Worm (Caenorhabditis elegans) whole organism, L1 larva: ENCODE data around the gene frpr-19.
A peak's percentile ranks its signal among the peaks of the same experiment; 100 is the strongest.

ENCODE experiments used
- C04F5.9 ChIP-seq: sonication (generic microtip); optimal IDR thresholded peaks from 2 replicates; lab custom pipeline; 2016; ENCODE audit warnings: missing genetic modification characterization, missing compliant biosample characterization
- Y116A8C.19 ChIP-seq: sonication (generic microtip); optimal IDR thresholded peaks from 2 replicates; lab custom pipeline; 2016; ENCODE audit warnings: missing compliant biosample characterization, missing genetic modification characterization, borderline replicate concordance
- aha-1 ChIP-seq: fragments of 150-350 bp; optimal IDR thresholded peaks from 2 replicates; lab custom pipeline; 2014; ENCODE audit warnings: missing biosample characterization, missing genetic modification characterization
- alr-1 ChIP-seq: fragments of 200-800 bp; sonication (Bioruptor generic); optimal IDR thresholded peaks from 2 replicates; lab custom pipeline; 2018; ENCODE audit warnings: borderline replicate concordance, mild to moderate bottlenecking, missing genetic modification characterization, missing compliant biosample characterization
- aly-2 ChIP-seq: fragments of 150-350 bp; optimal IDR thresholded peaks from 2 replicates; lab custom pipeline; 2014; ENCODE audit warnings: missing biosample characterization, missing genetic modification characterization
- blmp-1 ChIP-seq: fragments of 150-350 bp; optimal IDR thresholded peaks from 2 replicates; lab custom pipeline; 2014; ENCODE audit warnings: missing biosample characterization, missing genetic modification characterization
- ceh-63 ChIP-seq: fragments of 200-800 bp; sonication (Bioruptor generic); optimal IDR thresholded peaks from 2 replicates; lab custom pipeline; 2018; ENCODE audit warnings: mild to moderate bottlenecking, missing genetic modification characterization, missing compliant biosample characterization
- ceh-8 ChIP-seq: fragments of 200-800 bp; sonication (Bioruptor generic); optimal IDR thresholded peaks from 2 replicates; lab custom pipeline; 2018; ENCODE audit warnings: mild to moderate bottlenecking, missing genetic modification characterization, moderate library complexity, missing compliant biosample characterization
- ceh-82 ChIP-seq, 3 experiments: fragments of 150-350 bp in 1 of 3; sonication (generic microtip) in 2 of 3; optimal IDR thresholded peaks; 2 replicates each; lab custom pipeline; 2014 to 2017; ENCODE audit warnings: missing biosample characterization in 3 of 3, missing genetic modification characterization in 3 of 3
- ceh-88 ChIP-seq: fragments of 200-800 bp; sonication (Bioruptor generic); IDR thresholded peaks from 2 replicates; pipeline ENCODE4 v1.3.6; 2022; ENCODE audit warnings: missing genetic modification characterization, missing compliant biosample characterization
- ceh-90 ChIP-seq: sonication (generic microtip); optimal IDR thresholded peaks from 2 replicates; lab custom pipeline; 2016; ENCODE audit warnings: missing genetic modification characterization, missing compliant biosample characterization
- ces-1 ChIP-seq: fragments of 150-350 bp; optimal IDR thresholded peaks from 2 replicates; lab custom pipeline; 2014; ENCODE audit warnings: missing biosample characterization, missing genetic modification reagents, missing genetic modification characterization
- dpl-1 ChIP-seq, 3 experiments: fragments of 150-350 bp in 2 of 3; sonication (generic microtip) in 1 of 3; optimal IDR thresholded peaks; 2 replicates each; lab custom pipeline; 2014 to 2017; ENCODE audit warnings: missing biosample characterization in 3 of 3, missing genetic modification characterization in 3 of 3, missing genetic modification reagents in 3 of 3
- efl-1 ChIP-seq, 4 experiments: fragments of 150-350 bp; optimal IDR thresholded peaks in 3 of 4; peaks in 1 of 4; 1 replicate in 1 of 4; 2 replicates in 3 of 4; lab custom pipeline; 2014; ENCODE audit warnings: missing biosample characterization in 2 of 4, missing genetic modification characterization in 2 of 4, missing genetic modification reagents in 2 of 4
- efl-3 ChIP-seq: fragments of 200-800 bp; sonication (Bioruptor generic); optimal IDR thresholded peaks from 2 replicates; lab custom pipeline; 2018; ENCODE audit warnings: mild to moderate bottlenecking, missing genetic modification characterization, missing compliant biosample characterization
- egl-27 ChIP-seq, 2 experiments: fragments of 150-350 bp in 1 of 2; sonication (generic microtip); optimal IDR thresholded peaks; 3 replicates each; lab custom pipeline; 2017 to 2018; ENCODE audit warnings: missing biosample characterization in 2 of 2, missing genetic modification characterization in 2 of 2, missing genetic modification reagents in 2 of 2
- elt-2 ChIP-seq: sonication (generic microtip); optimal IDR thresholded peaks from 2 replicates; lab custom pipeline; 2016; ENCODE audit warnings: missing genetic modification characterization, mild to moderate bottlenecking, inconsistent platforms, missing compliant biosample characterization, missing genetic modification reagents
- ets-5 ChIP-seq: fragments of 200-800 bp; sonication (Bioruptor generic); IDR thresholded peaks from 2 replicates; pipeline ENCODE4 v1.3.6; 2022; ENCODE audit warnings: missing genetic modification characterization, missing compliant biosample characterization
- fkh-4 ChIP-seq: sonication (generic microtip); optimal IDR thresholded peaks from 2 replicates; lab custom pipeline; 2016; ENCODE audit warnings: missing compliant biosample characterization, missing genetic modification characterization, borderline replicate concordance
- fos-1 ChIP-seq: fragments of 150-350 bp; optimal IDR thresholded peaks from 2 replicates; lab custom pipeline; 2014; ENCODE audit warnings: missing biosample characterization, missing genetic modification characterization
- hpl-2 ChIP-seq: fragments of 150-350 bp; optimal IDR thresholded peaks from 2 replicates; lab custom pipeline; 2014; ENCODE audit warnings: missing biosample characterization, missing genetic modification reagents, missing genetic modification characterization
- irx-1 ChIP-seq: sonication (generic microtip); optimal IDR thresholded peaks from 2 replicates; lab custom pipeline; 2016; ENCODE audit warnings: missing genetic modification characterization, missing compliant biosample characterization
- jun-1 ChIP-seq: fragments of 150-350 bp; optimal IDR thresholded peaks from 2 replicates; lab custom pipeline; 2014; ENCODE audit warnings: missing biosample characterization, missing genetic modification reagents, missing genetic modification characterization
- lin-13 ChIP-seq: fragments of 150-350 bp; optimal IDR thresholded peaks from 2 replicates; lab custom pipeline; 2014; ENCODE audit warnings: missing biosample characterization, missing genetic modification reagents, missing genetic modification characterization
- lin-14 ChIP-seq: fragments of 200-800 bp; sonication (Bioruptor generic); optimal IDR thresholded peaks from 2 replicates; lab custom pipeline; 2018; ENCODE audit warnings: mild to moderate bottlenecking, missing genetic modification characterization, moderate library complexity, missing compliant biosample characterization
- lin-35 ChIP-seq, 2 experiments: fragments of 150-350 bp; optimal IDR thresholded peaks; 2 replicates each; lab custom pipeline; 2014; ENCODE audit warnings: missing biosample characterization in 2 of 2, missing genetic modification characterization in 2 of 2, missing genetic modification reagents in 2 of 2
- lin-39 ChIP-seq: fragments of 150-350 bp; optimal IDR thresholded peaks from 2 replicates; lab custom pipeline; 2014; ENCODE audit warnings: missing biosample characterization, missing genetic modification reagents, missing genetic modification characterization
- mef-2 ChIP-seq: fragments of 150-350 bp; optimal IDR thresholded peaks from 2 replicates; lab custom pipeline; 2014; ENCODE audit warnings: missing biosample characterization, missing genetic modification characterization
- mep-1 ChIP-seq: fragments of 150-350 bp; optimal IDR thresholded peaks from 2 replicates; lab custom pipeline; 2014; ENCODE audit warnings: missing biosample characterization, missing genetic modification characterization
- nhr-11 ChIP-seq: fragments of 150-350 bp; optimal IDR thresholded peaks from 2 replicates; lab custom pipeline; 2014; ENCODE audit warnings: missing biosample characterization, missing genetic modification characterization
- nhr-12 ChIP-seq: sonication (generic microtip); optimal IDR thresholded peaks from 2 replicates; lab custom pipeline; 2017; ENCODE audit warnings: missing biosample characterization, missing genetic modification characterization
- nhr-19 ChIP-seq: fragments of 200-800 bp; sonication (Bioruptor generic); conservative IDR thresholded peaks from 2 replicates; pipeline ENCODE4 v1.3.6; 2022; ENCODE audit warnings: missing genetic modification characterization, missing compliant biosample characterization
- nhr-237 ChIP-seq: fragments of 150-350 bp; optimal IDR thresholded peaks from 2 replicates; lab custom pipeline; 2014; ENCODE audit warnings: missing biosample characterization, missing genetic modification characterization
- nhr-47 ChIP-seq: sonication (generic microtip); optimal IDR thresholded peaks from 2 replicates; lab custom pipeline; 2016; ENCODE audit warnings: mild to moderate bottlenecking, missing genetic modification characterization, moderate library complexity, missing compliant biosample characterization
- nhr-71 ChIP-seq: sonication (generic microtip); optimal IDR thresholded peaks from 2 replicates; lab custom pipeline; 2016; ENCODE audit warnings: mild to moderate bottlenecking, missing genetic modification characterization, moderate library complexity, missing compliant biosample characterization
- nhr-77 ChIP-seq: fragments of 150-350 bp; optimal IDR thresholded peaks from 2 replicates; lab custom pipeline; 2014; ENCODE audit warnings: missing biosample characterization, missing genetic modification characterization
- nhr-85 ChIP-seq: sonication (generic microtip); peaks from one replicate; lab custom pipeline; 2016; ENCODE audit warnings: missing genetic modification characterization, inconsistent platforms, missing compliant biosample characterization
- nhr-90 ChIP-seq: sonication (generic microtip); optimal IDR thresholded peaks from 2 replicates; lab custom pipeline; 2016; ENCODE audit warnings: mild to moderate bottlenecking, missing genetic modification characterization, missing compliant biosample characterization; ENCODE audit not compliant: poor library complexity
- pag-3 ChIP-seq: sonication (generic microtip); optimal IDR thresholded peaks from 2 replicates; lab custom pipeline; 2017; ENCODE audit warnings: missing genetic modification characterization, mild to moderate bottlenecking, missing compliant biosample characterization, antibody characterized with exemption, borderline replicate concordance; ENCODE audit not compliant: insufficient read depth
- pax-3 ChIP-seq: fragments of 200-800 bp; sonication (Bioruptor generic); optimal IDR thresholded peaks from 2 replicates; lab custom pipeline; 2018; ENCODE audit warnings: mild to moderate bottlenecking, missing genetic modification characterization, moderate library complexity, missing compliant biosample characterization
- pqm-1 ChIP-seq: sonication (generic microtip); optimal IDR thresholded peaks from 3 replicates; lab custom pipeline; 2017; ENCODE audit warnings: missing biosample characterization, missing genetic modification characterization
- skn-1 ChIP-seq: fragments of 150-350 bp; optimal IDR thresholded peaks from 2 replicates; lab custom pipeline; 2014; ENCODE audit warnings: missing biosample characterization, missing genetic modification characterization
- snu-23 ChIP-seq: sonication (generic microtip); optimal IDR thresholded peaks from 2 replicates; lab custom pipeline; 2016; ENCODE audit warnings: missing genetic modification characterization, missing compliant biosample characterization
- sox-4 ChIP-seq: sonication (generic microtip); optimal IDR thresholded peaks from 2 replicates; lab custom pipeline; 2016; ENCODE audit warnings: missing genetic modification characterization, missing compliant biosample characterization
- sptf-1 ChIP-seq: fragments of 150-350 bp; optimal IDR thresholded peaks from 2 replicates; lab custom pipeline; 2014; ENCODE audit warnings: missing biosample characterization, missing genetic modification characterization
- tbx-2 ChIP-seq: sonication (generic microtip); optimal IDR thresholded peaks from 2 replicates; lab custom pipeline; 2016; ENCODE audit warnings: missing genetic modification characterization, missing compliant biosample characterization
- tlp-1 ChIP-seq: fragments of 150-350 bp; optimal IDR thresholded peaks from 2 replicates; lab custom pipeline; 2014; ENCODE audit warnings: missing biosample characterization, missing genetic modification characterization
- unc-130 ChIP-seq: fragments of 150-350 bp; optimal IDR thresholded peaks from 2 replicates; lab custom pipeline; 2017; ENCODE audit warnings: missing biosample characterization, missing genetic modification characterization, inconsistent platforms
- unc-62 ChIP-seq: fragments of 150-350 bp; optimal IDR thresholded peaks from 2 replicates; lab custom pipeline; 2014; ENCODE audit warnings: missing biosample characterization, missing genetic modification reagents, missing genetic modification characterization
- unc-86 ChIP-seq: sonication (generic microtip); optimal IDR thresholded peaks from 2 replicates; lab custom pipeline; 2016; ENCODE audit warnings: missing genetic modification characterization, missing compliant biosample characterization
- zag-1 ChIP-seq: fragments of 150-350 bp; optimal IDR thresholded peaks from 2 replicates; lab custom pipeline; 2014; ENCODE audit warnings: missing biosample characterization, missing genetic modification characterization
- zip-4 ChIP-seq: fragments of 200-800 bp; sonication (Bioruptor generic); optimal IDR thresholded peaks from 2 replicates; lab custom pipeline; 2018; ENCODE audit warnings: mild to moderate bottlenecking, missing genetic modification characterization, moderate library complexity, missing compliant biosample characterization
- ztf-11 ChIP-seq, 2 experiments: sonication (generic microtip); optimal IDR thresholded peaks; 2 replicates each; lab custom pipeline; 2016 to 2017; ENCODE audit warnings: missing genetic modification characterization in 2 of 2, missing biosample characterization in 1 of 2, missing compliant biosample characterization in 1 of 2

frpr-19 gene

ce11 chrIV:1738324-1738730 lies 43.1 kb downstream of the frpr-19 start:
- TF ChIP-seq egl-27 (tag; optimal IDR thresholded peaks at IDR 0.05; lab: Kevin White, UChicago) (no peak), unc-86 (tag; lab: Kevin White, UChicago) (peak; percentile 32), tlp-1 (tag; lab: Kevin White, UChicago) (no peak), tbx-2 (tag; lab: Kevin White, UChicago) (peak; percentile 39), nhr-77 (tag; lab: Kevin White, UChicago) (peak; percentile 8), lin-39 (tag; lab: Kevin White, UChicago) (no peak), ceh-63 (GFP tag; lab: Kevin White, UChicago) (no peak), irx-1 (tag; lab: Kevin White, UChicago) (peak; percentile 53), ceh-90 (tag; lab: Kevin White, UChicago) (no peak), aly-2 (tag; lab: Kevin White, UChicago) (no peak), zag-1 (tag; lab: Kevin White, UChicago) (no peak), ets-5 (GFP tag; lab: Robert Waterston, UW) (no peak), lin-14 (GFP tag; lab: Kevin White, UChicago) (no peak), alr-1 (tag; lab: Kevin White, UChicago) (no peak), sox-4 (tag; lab: Kevin White, UChicago) (no peak), nhr-85 (tag; lab: Kevin White, UChicago) (no peak), skn-1 (tag; lab: Kevin White, UChicago) (peak; percentile 72), pax-3 (tag; lab: Kevin White, UChicago) (peak; percentile 13), lin-13 (GFP tag; lab: Kevin White, UChicago) (peak; percentile 64), blmp-1 (tag; lab: Kevin White, UChicago) (no peak), pag-3 (tag; lab: Kevin White, UChicago) (no peak), dpl-1 (GFP tag; optimal IDR thresholded peaks at IDR 0.05; lab: Kevin White, UChicago) (peak; percentile 82 to 86 (median 85)), unc-130 (tag; lab: Kevin White, UChicago) (no peak), efl-3 (no peak), Y116A8C.19 (tag; lab: Kevin White, UChicago) (no peak), nhr-19 (peak; percentile 52), pqm-1 (tag; lab: Kevin White, UChicago) (no peak), fos-1 (peak; percentile 42), nhr-90 (peak; percentile 66), lin-35 (GFP tag; optimal IDR thresholded peaks at IDR 0.05; lab: Kevin White, UChicago) (peak; percentile 89 to 92), ztf-11 (tag; optimal IDR thresholded peaks at IDR 0.05; lab: Kevin White, UChicago) (peak in 1 of 2 experiments; percentile 32), hpl-2 (GFP tag; lab: Kevin White, UChicago) (no peak), unc-62 (GFP tag; lab: Kevin White, UChicago) (no peak), nhr-11 (tag; lab: Kevin White, UChicago) (no peak), fkh-4 (tag; lab: Kevin White, UChicago) (no peak), mef-2 (no peak), mep-1 (tag; lab: Kevin White, UChicago) (peak; percentile 3), nhr-12 (tag; lab: Kevin White, UChicago) (no peak), nhr-237 (no peak), zip-4 (no peak), ceh-8 (GFP tag; lab: Kevin White, UChicago) (no peak), ceh-88 (GFP tag; lab: Robert Waterston, UW) (no peak), nhr-47 (peak; percentile 74), nhr-71 (tag; lab: Kevin White, UChicago) (peak; percentile 57), snu-23 (GFP tag; lab: Kevin White, UChicago) (peak; percentile 44), ceh-82 (tag; optimal IDR thresholded peaks at IDR 0.05; lab: Kevin White, UChicago) (peak; percentile 9 to 80 (median 33)), sptf-1 (tag; lab: Kevin White, UChicago) (no peak), efl-1 (optimal IDR thresholded peaks at IDR 0.05; lab: Kevin White, UChicago) (peak; percentile 87 to 89), efl-1 (GFP tag; optimal IDR thresholded peaks at IDR 0.05 in 1 of 2; lab: Kevin White, UChicago) (peak; percentile 91 to 99), elt-2 (tag; lab: Kevin White, UChicago) (no peak), aha-1 (tag; lab: Kevin White, UChicago) (no peak), jun-1 (tag; lab: Kevin White, UChicago) (peak; percentile 38), ces-1 (GFP tag; lab: Kevin White, UChicago) (no peak), C04F5.9 (tag; lab: Kevin White, UChicago) (no peak)
